Worm (Caenorhabditis elegans): Measurements from ENCODE around the gene rsd-3.

- no peak for TF ChIP-seq madf-5 (GFP tag; IDR thresholded peaks at IDR 0.05)
- TF ChIP-seq mdt-29 (GFP tag; IDR thresholded peaks at IDR 0.05): no peak
- TF ChIP-seq D1046.2 (GFP tag; IDR thresholded peaks at IDR 0.05): no peak
- no peak for TF ChIP-seq skn-1 (tag; optimal IDR thresholded peaks at IDR 0.05)
- TF ChIP-seq tag-97 (GFP tag; IDR thresholded peaks at IDR 0.05): no peak
- no peak for TF ChIP-seq R02D3.7 (tag; optimal IDR thresholded peaks at IDR 0.05)
- no peak for TF ChIP-seq unc-62 (GFP tag; optimal IDR thresholded peaks at IDR 0.05 in 1 of 2)
- no peak for TF ChIP-seq unc-62 (tag; optimal IDR thresholded peaks at IDR 0.05)
- no peak for TF ChIP-seq pha-4 (GFP tag; IDR thresholded peaks at IDR 0.05)
- no peak for TF ChIP-seq pha-4 (tag; optimal IDR thresholded peaks at IDR 0.05)
These were observed 50.3 kb downstream of the rsd-3 start, which contains the start of gene F54F7.9 for ce11 chrX:11848618-11849017.
